Fruit fly (Drosophila melanogaster) whole organism, prepupa: Measurements from ENCODE around the gene CG3213.

Experiments
- CG10631 ChIP-seq: fragments of 200-800 bp; sonication (Bioruptor generic); optimal IDR thresholded peaks from 2 replicates; lab custom pipeline; 2016; ENCODE audit warnings: missing biosample characterization, missing genetic modification characterization
- CG10669 ChIP-seq: fragments of 200-800 bp; sonication (Bioruptor generic); optimal IDR thresholded peaks from 3 replicates; lab custom pipeline; 2018; ENCODE audit warnings: missing biosample characterization, mild to moderate bottlenecking, missing genetic modification characterization, moderate library complexity
- CG11762 ChIP-seq: fragments of 200-800 bp; sonication (Bioruptor generic); optimal IDR thresholded peaks from 3 replicates; lab custom pipeline; 2016; ENCODE audit warnings: missing biosample characterization, missing genetic modification characterization; ENCODE audit not compliant: insufficient read depth
- CG1621 ChIP-seq: fragments of 200-800 bp; sonication (Bioruptor generic); optimal IDR thresholded peaks from 3 replicates; lab custom pipeline; 2018; ENCODE audit warnings: missing biosample characterization, mild to moderate bottlenecking, missing genetic modification characterization
- CG3032 ChIP-seq: fragments of 200-800 bp; optimal IDR thresholded peaks from 2 replicates; lab custom pipeline; 2019; ENCODE audit warnings: missing biosample characterization, mild to moderate bottlenecking, missing genetic modification characterization, moderate library complexity
- CG3919 ChIP-seq: fragments of 200-800 bp; sonication (Bioruptor generic); optimal IDR thresholded peaks from 3 replicates; lab custom pipeline; 2016; ENCODE audit warnings: missing biosample characterization, missing genetic modification characterization
- CG6854 ChIP-seq: fragments of 200-800 bp; sonication (Bioruptor generic); optimal IDR thresholded peaks from 2 replicates; lab custom pipeline; 2017; ENCODE audit warnings: missing biosample characterization, mild to moderate bottlenecking, missing genetic modification characterization
- CG9139 ChIP-seq: fragments of 200-800 bp; sonication (Bioruptor generic); optimal IDR thresholded peaks from 3 replicates; lab custom pipeline; 2017; ENCODE audit warnings: missing biosample characterization, mild to moderate bottlenecking, missing genetic modification characterization
- Ets21C ChIP-seq: fragments of 200-800 bp; sonication (Bioruptor generic); optimal IDR thresholded peaks from 3 replicates; lab custom pipeline; 2016; ENCODE audit warnings: missing biosample characterization, missing genetic modification characterization
- acj6 ChIP-seq: fragments of 200-800 bp; sonication (Bioruptor generic); optimal IDR thresholded peaks from 3 replicates; lab custom pipeline; 2016; ENCODE audit warnings: missing biosample characterization, missing genetic modification characterization
- eg ChIP-seq: fragments of 200-800 bp; sonication (Bioruptor generic); IDR thresholded peaks from 3 replicates; pipeline ENCODE4 v1.3.6; 2022; ENCODE audit warnings: missing biosample characterization, missing genetic modification characterization
- esn ChIP-seq: fragments of 200-800 bp; sonication (Bioruptor generic); optimal IDR thresholded peaks from 2 replicates; lab custom pipeline; 2016; ENCODE audit warnings: missing biosample characterization, mild to moderate bottlenecking, missing genetic modification characterization, moderate library complexity
- ss ChIP-seq, 2 experiments: fragments of 200-800 bp; sonication (Bioruptor generic); optimal IDR thresholded peaks; 2 replicates in 1 of 2; 3 replicates in 1 of 2; lab custom pipeline; 2017 to 2018; ENCODE audit warnings: mild to moderate bottlenecking in 2 of 2, missing biosample characterization in 2 of 2, missing genetic modification characterization in 2 of 2, moderate library complexity in 1 of 2

DNA sequence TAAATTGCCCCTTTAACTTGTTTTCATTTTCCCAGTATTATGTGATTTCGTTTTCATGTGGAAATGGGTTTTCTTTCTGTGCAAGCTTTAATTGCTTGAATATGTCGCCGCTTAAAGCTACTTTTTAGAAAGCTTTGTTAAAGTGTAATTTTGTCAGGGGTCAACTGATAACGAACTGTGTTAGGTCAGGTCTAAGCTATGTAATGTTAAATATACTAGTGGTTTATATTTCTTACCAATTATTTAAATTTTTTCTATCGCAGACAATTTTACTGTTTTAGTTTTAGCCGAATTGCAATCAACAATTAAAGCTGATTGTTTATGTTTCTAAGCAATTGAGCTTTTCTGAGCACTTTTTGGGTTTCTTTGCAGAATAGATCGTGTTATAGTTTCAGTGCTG is 13.1 kb downstream of the CG3213 start:
- TF ChIP-seq CG9139 (GFP tag; lab: Kevin White, UChicago) (no peak), CG11762 (no peak), CG10631 (GFP tag; lab: Kevin White, UChicago) (no peak), CG3919 (no peak), ss (GFP tag; optimal IDR thresholded peaks at IDR 0.05; lab: Kevin White, UChicago) (no peak), esn (GFP tag; lab: Kevin White, UChicago) (no peak), acj6 (GFP tag; lab: Kevin White, UChicago) (no peak), CG1621 (tag; lab: Kevin White, UChicago) (no peak), Ets21C (GFP tag; lab: Kevin White, UChicago) (no peak), eg (GFP tag; lab: Robert Waterston, UW) (no peak), CG10669 (GFP tag; lab: Kevin White, UChicago) (no peak), CG6854 (GFP tag; lab: Kevin White, UChicago) (no peak), CG3032 (tag; lab: Kevin White, UChicago) (no peak)
